Worm (Caenorhabditis elegans) whole organism, L4/young adult: ENCODE results near the gene nfyb-1.

Experiments
- W03F9.2 ChIP-seq: fragments of 150-350 bp; optimal IDR thresholded peaks from 2 replicates; lab custom pipeline; 2014; ENCODE audit warnings: missing biosample characterization, missing genetic modification characterization
- dao-5 ChIP-seq: sonication (generic microtip); optimal IDR thresholded peaks from 2 replicates; lab custom pipeline; 2016; ENCODE audit warnings: missing genotype, missing genetic modification characterization, moderate library complexity, missing compliant biosample characterization
- him-1 ChIP-seq: sonication (generic microtip); optimal IDR thresholded peaks from 2 replicates; lab custom pipeline; 2016; ENCODE audit warnings: missing genotype, missing genetic modification reagents, missing genetic modification characterization, missing compliant biosample characterization

DNA sequence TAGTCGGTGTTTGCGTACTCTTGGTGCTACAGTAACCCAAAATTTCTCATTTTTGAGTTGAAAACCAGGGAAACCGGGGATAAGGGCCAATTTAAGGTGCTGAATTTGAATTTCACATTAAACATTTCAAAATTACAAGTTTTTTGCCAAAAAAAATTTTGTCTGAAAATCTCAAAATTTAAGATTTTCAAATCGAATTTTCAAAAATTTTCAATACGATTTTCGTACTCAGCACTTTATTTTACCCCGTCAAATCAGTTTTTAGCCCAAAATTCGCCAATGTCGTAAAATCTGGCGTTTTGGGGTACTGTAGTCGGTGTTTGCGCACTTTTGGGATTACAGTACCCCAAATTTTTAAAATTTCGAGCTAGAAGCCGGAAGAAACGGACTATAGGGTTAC, 6.3 kb downstream of the nfyb-1 start, which contains the start of gene W10D9.3:
- no peak for TF ChIP-seq dao-5 (tag; lab: Kevin White, UChicago)
- no peak for TF ChIP-seq W03F9.2 (tag; lab: Kevin White, UChicago)
- no peak for TF ChIP-seq him-1 (tag; lab: Kevin White, UChicago)
